Fruit fly (Drosophila melanogaster) Kc167 (cell line): ENCODE measurements around the gene CG42740.

Source experiments
- Myc ChIP-seq: fragments of >200 bp; optimal IDR thresholded peaks from 2 replicates; lab custom pipeline; 2017; ENCODE audit warnings: missing external identifiers
- Sin3A ChIP-seq: fragments of >200 bp; optimal IDR thresholded peaks from 2 replicates; lab custom pipeline; 2018; ENCODE audit warnings: missing external identifiers
- h ChIP-seq: fragments of >200 bp; optimal IDR thresholded peaks from 3 replicates; lab custom pipeline; 2018; ENCODE audit warnings: missing external identifiers
- insv ChIP-seq: fragments of >200 bp; optimal IDR thresholded peaks from 3 replicates; lab custom pipeline; 2018; ENCODE audit warnings: missing external identifiers
- psq ChIP-seq: fragments of >200 bp; optimal IDR thresholded peaks from 2 replicates; lab custom pipeline; 2017; ENCODE audit warnings: missing external identifiers
- ttk ChIP-seq: sonication (Bioruptor generic); optimal IDR thresholded peaks from 2 replicates; lab custom pipeline; 2017; ENCODE audit warnings: missing external identifiers

CG42740 gene

DNA sequence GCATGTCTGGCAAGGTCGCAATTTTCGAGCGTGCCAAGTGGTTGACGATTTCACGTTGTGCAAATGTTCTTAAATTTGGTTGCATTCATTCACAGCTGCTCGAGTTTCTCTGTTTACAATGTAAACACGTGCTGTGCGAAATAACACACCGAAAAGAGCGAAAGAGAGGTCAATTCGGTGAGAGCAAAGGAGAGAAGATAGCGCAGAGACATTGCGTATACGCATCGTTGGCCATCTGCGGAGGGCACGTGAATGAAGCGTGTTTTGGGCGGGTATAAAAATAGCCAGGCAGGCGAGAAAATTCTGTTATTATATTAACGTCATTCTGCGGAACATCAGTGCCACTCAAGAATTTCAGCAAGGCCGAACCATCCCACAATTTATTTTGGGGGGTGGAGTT lies 31.7 kb upstream of the CG42740 start:
- TF ChIP-seq insv (no peak), h (lab: Kevin White, UChicago) (no peak), psq (lab: Kevin White, UChicago) (no peak), ttk (lab: Kevin White, UChicago) (no peak), Sin3A (lab: Kevin White, UChicago) (no peak), Myc (lab: Kevin White, UChicago) (no peak)

- no peak for TF ChIP-seq Sin3A (lab: Kevin White, UChicago)
- TF ChIP-seq Myc (lab: Kevin White, UChicago), result no peak
- TF ChIP-seq h (lab: Kevin White, UChicago), result no peak
- TF ChIP-seq ttk (lab: Kevin White, UChicago), result no peak
- no peak for TF ChIP-seq psq (lab: Kevin White, UChicago)
- no peak for TF ChIP-seq insv
Observed at dm6 chr3R:30453236-30453635, 30.5 kb upstream of the CG42740 start.

DNA sequence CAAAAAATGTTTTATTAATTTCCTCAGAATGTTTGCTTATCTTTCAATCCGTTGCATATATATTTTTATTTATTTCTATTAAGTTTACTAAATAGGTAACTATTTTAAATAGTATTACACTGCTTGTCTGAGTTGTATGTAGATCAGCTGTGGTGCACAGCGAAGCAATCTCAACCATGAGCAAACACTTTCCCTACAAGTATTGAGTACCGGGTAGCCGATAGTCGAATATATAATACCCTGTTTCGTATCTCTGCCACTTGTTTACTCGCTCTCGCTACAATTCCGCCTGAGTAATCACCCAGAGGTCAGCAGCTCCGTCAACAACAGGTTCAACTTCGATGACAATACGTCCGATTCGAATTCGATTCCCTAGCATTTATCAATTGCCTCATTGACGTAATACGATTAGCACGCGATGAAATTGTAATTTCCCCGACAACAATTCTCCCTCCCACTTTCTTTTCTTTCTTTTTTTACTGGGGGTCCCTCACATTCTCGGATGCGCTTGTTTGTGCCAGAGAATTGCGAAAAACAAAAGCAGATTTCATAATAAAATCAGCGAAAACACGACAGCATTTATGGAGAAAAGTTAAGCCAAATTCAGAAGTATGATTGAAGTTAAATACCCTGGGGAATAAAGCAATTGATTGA lies 28.0 kb upstream of the CG42740 start:
- TF ChIP-seq insv (no peak), h (lab: Kevin White, UChicago) (no peak), Sin3A (lab: Kevin White, UChicago) (no peak), Myc (lab: Kevin White, UChicago) (no peak)

DNA sequence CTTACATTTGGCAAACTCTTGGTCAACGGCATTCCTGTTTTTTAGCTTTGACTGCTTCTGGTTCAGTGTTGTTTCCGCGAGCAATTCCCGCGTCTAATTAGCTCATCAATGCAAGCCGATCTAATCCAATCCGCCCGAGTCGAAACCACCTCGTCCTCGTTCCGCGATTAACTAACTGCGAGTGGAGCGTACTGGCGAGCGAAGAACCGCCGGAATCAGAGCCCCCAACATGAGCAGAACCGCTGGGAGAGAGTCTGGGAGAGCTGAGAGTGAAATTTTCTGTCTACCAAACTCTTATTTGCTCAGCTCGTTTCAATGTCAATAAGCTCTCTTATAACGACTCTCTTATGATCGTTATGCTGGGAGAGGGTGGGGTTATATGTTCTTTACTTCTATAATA lies 27.5 kb upstream of the CG42740 start:
- TF ChIP-seq Sin3A (lab: Kevin White, UChicago), result no peak

- no peak for TF ChIP-seq h (lab: Kevin White, UChicago)
- TF ChIP-seq Myc (lab: Kevin White, UChicago), result no peak
- TF ChIP-seq psq (lab: Kevin White, UChicago), result no peak
- TF ChIP-seq ttk (lab: Kevin White, UChicago), result no peak
- TF ChIP-seq Sin3A (lab: Kevin White, UChicago), result no peak
- no peak for TF ChIP-seq insv
Observed at dm6 chr3R:30449446-30449845, 26.7 kb upstream of the CG42740 start.

- TF ChIP-seq Myc (lab: Kevin White, UChicago) (no peak), insv (no peak), ttk (lab: Kevin White, UChicago) (no peak), psq (lab: Kevin White, UChicago) (no peak), h (lab: Kevin White, UChicago) (no peak), Sin3A (lab: Kevin White, UChicago) (no peak)
Observed at dm6 chr3R:30444946-30445345, 22.2 kb upstream of the CG42740 start, which contains the start of gene Osi23. Gene Osi23, minus strand, starts transcription at chr3R:30445046.

- TF ChIP-seq psq (lab: Kevin White, UChicago) (no peak), insv (no peak), ttk (lab: Kevin White, UChicago) (no peak), h (lab: Kevin White, UChicago) (no peak), Myc (lab: Kevin White, UChicago) (no peak), Sin3A (lab: Kevin White, UChicago) (no peak)
Observed at dm6 chr3R:30443549-30444133, 20.9 kb upstream of the CG42740 start, which contains the start of gene CG15537. Gene CG15537, minus strand, starts transcription at chr3R:30443599.

DNA sequence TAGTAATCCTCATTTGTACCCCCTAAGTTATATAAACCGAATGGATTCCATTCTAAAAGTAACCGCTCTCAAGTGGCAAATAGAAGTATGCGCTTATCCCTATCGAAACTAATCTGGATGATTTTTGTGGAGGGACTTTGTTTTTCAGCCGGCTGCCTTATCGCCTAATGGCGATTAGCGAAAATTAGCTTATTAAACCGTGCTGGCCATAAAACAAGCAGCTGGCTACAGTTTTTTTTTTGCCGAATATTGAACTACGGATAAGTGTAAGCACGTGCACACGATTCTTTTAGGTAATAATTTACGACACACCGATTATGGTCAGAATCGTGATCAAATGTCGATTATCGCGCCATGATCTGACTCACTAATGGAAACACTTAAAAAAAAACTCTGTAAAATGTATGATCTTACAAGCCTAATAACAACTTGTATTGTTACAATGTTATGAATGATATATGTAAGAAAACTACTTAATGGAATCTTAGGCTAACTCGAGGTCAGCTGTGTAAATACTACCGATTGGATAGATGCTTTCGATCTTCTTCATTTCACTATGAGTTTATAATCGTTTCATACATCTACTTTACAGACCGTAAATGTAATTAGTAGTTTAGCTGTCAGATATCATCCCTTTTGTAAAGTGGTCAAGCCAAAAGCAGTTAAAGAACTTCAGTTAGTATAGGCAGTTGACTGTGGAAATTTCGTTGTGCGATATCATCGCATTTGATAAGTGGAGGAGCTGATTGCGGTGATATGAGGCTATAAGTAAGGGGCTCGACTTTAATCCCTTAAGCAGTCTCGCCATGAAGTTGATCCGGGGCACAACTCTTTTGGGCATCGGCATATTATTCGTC lies 8.7 kb upstream of the CG42740 start, which contains the start of gene CG15534:
CG15534 (plus strand) TSS at position 807 of the 857 bp plus-strand sequence.
- TF ChIP-seq h (lab: Kevin White, UChicago), result no peak
- TF ChIP-seq psq (lab: Kevin White, UChicago), result no peak
- no peak for TF ChIP-seq insv

DNA sequence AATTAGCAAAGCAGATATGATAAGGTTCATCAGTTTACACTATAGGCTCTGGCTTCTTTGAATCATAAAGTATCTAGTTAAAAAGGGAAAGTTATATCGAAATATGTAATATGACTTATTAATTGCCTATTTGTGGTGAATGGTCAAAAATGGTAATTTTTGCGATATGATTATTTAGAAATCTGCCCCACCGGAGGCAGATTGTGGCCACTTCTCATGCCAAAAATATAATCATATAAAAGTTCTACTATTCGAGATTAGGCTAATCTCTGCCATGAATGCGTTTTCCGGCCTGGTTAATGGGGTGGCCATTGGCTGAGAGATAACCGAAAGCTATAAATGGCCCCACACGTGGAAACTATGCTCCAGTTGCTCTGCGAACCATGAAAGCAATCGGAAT lies 5.7 kb upstream of the CG42740 start, which contains the start of gene CG15533:
CG15533 (plus strand) TSS at position 362 of the 400 bp plus-strand sequence.
- TF ChIP-seq Myc (lab: Kevin White, UChicago) (no peak), ttk (lab: Kevin White, UChicago) (no peak), insv (no peak), psq (lab: Kevin White, UChicago) (no peak), Sin3A (lab: Kevin White, UChicago) (no peak), h (lab: Kevin White, UChicago) (no peak)

DNA sequence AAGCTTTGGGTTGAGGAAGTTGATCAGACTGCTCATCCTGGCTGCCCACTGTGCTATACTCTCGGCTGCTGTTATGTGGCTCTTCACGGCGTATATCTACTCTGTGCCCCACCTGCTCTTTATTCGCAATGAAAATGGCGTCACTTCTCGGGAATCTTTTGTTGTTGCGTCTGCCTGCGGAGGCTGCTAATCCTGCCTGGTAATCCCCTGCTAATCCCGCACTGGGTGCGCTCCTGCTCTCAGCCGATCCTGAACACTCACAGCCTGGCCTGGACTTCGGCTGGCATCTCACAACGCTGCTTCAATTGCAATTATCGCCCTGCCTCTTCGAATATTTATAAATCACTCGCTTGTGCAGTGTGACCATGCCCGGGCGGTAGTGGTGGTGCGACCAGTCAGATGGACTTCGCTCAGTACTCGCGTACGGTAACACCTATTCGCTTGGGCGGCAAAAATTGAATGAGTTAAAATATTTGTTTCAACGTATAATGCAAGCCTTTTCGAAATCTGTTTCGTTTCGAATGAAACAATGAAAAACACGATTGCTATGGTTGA lies 5.1 kb upstream of the CG42740 start, which contains the start of gene CG2218:
CG2218 (minus strand) TSS at position 472 of the 555 bp plus-strand sequence.
- no peak for TF ChIP-seq insv
- no peak for TF ChIP-seq Sin3A (lab: Kevin White, UChicago)

dm6 chr3R:30426626-30427025 lies 3.9 kb upstream of the CG42740 start:
- TF ChIP-seq h (lab: Kevin White, UChicago) (no peak), psq (lab: Kevin White, UChicago) (no peak), Myc (lab: Kevin White, UChicago) (no peak), insv (no peak), Sin3A (lab: Kevin White, UChicago) (no peak), ttk (lab: Kevin White, UChicago) (no peak)
